Worm (Caenorhabditis elegans) whole organism, L4 larva: ENCODE measurements around the gene col-39.

Source experiments
- F10B5.3 ChIP-seq: sonication (generic microtip); optimal IDR thresholded peaks from 2 replicates; lab custom pipeline; 2016; ENCODE audit warnings: mild to moderate bottlenecking, missing genetic modification characterization, missing compliant biosample characterization
- F49E8.2 ChIP-seq: sonication (generic microtip); optimal IDR thresholded peaks from 2 replicates; lab custom pipeline; 2016; ENCODE audit warnings: missing compliant biosample characterization, mild to moderate bottlenecking, missing genetic modification characterization, borderline replicate concordance
- T26A8.4 ChIP-seq: fragments of 200-800 bp; sonication (Bioruptor generic); IDR thresholded peaks from 2 replicates; pipeline ENCODE4 v1.3.6; 2022; ENCODE audit warnings: missing genetic modification characterization, missing compliant biosample characterization
- Y48G9A.11 ChIP-seq: fragments of 200-800 bp; sonication (Bioruptor generic); IDR thresholded peaks from 2 replicates; pipeline ENCODE4 v1.3.6; 2022; ENCODE audit warnings: missing genetic modification reagents, missing genetic modification characterization, missing compliant biosample characterization
- attf-4 ChIP-seq: sonication (generic microtip); optimal IDR thresholded peaks from 3 replicates; lab custom pipeline; 2017; ENCODE audit warnings: missing biosample characterization, missing genetic modification characterization
- daf-12 ChIP-seq: fragments of 150-350 bp; optimal IDR thresholded peaks from 2 replicates; lab custom pipeline; 2014; ENCODE audit warnings: missing biosample characterization, missing genetic modification reagents, missing genetic modification characterization
- egl-43 ChIP-seq: fragments of 200-800 bp; sonication (Bioruptor generic); IDR thresholded peaks from 2 replicates; pipeline ENCODE4 v1.3.6; 2022; ENCODE audit warnings: missing genetic modification reagents, missing genetic modification characterization, missing compliant biosample characterization
- lin-1 ChIP-seq: fragments of 200-800 bp; sonication (Bioruptor generic); IDR thresholded peaks from 2 replicates; pipeline ENCODE4 v1.3.6; 2022; ENCODE audit warnings: missing genetic modification reagents, missing genetic modification characterization, missing compliant biosample characterization
- lir-3 ChIP-seq: sonication (generic microtip); optimal IDR thresholded peaks from 2 replicates; lab custom pipeline; 2016; ENCODE audit warnings: mild to moderate bottlenecking, missing genetic modification characterization, missing compliant biosample characterization
- mep-1 ChIP-seq: fragments of 150-350 bp; sonication (generic microtip); optimal IDR thresholded peaks from 3 replicates; lab custom pipeline; 2014; ENCODE audit warnings: missing biosample characterization, missing genetic modification characterization
- nhr-11 ChIP-seq: fragments of 150-350 bp; optimal IDR thresholded peaks from 2 replicates; lab custom pipeline; 2014; ENCODE audit warnings: missing biosample characterization, missing genetic modification characterization
- spr-3 ChIP-seq: fragments of 200-800 bp; sonication (Bioruptor generic); optimal IDR thresholded peaks from 2 replicates; lab custom pipeline; 2018; ENCODE audit warnings: mild to moderate bottlenecking, missing genetic modification characterization, missing compliant biosample characterization
- vab-7 ChIP-seq: fragments of 200-800 bp; sonication (Bioruptor generic); IDR thresholded peaks from 2 replicates; pipeline ENCODE4 v1.3.6; 2022; ENCODE audit warnings: missing genetic modification reagents, missing genetic modification characterization, missing compliant biosample characterization
- zip-11 ChIP-seq: fragments of 200-800 bp; sonication (Bioruptor generic); IDR thresholded peaks from 2 replicates; pipeline ENCODE4 v1.3.6; 2022; ENCODE audit warnings: missing genetic modification characterization, missing compliant biosample characterization
- ztf-11 ChIP-seq: fragments of 150-350 bp; optimal IDR thresholded peaks from 2 replicates; lab custom pipeline; 2014; ENCODE audit warnings: missing biosample characterization, missing genetic modification characterization

The col-39 gene

ce11 chrII:10755455-10755854 lies 50.7 kb downstream of the col-39 start:
- TF ChIP-seq spr-3 (GFP tag; lab: Kevin White, UChicago) (no peak), attf-4 (tag; lab: Kevin White, UChicago) (no peak), lin-1 (GFP tag; lab: Robert Waterston, UW) (no peak), lir-3 (tag; lab: Kevin White, UChicago) (no peak), zip-11 (GFP tag; lab: Robert Waterston, UW) (no peak), F10B5.3 (tag; lab: Kevin White, UChicago) (no peak), T26A8.4 (no peak), daf-12 (tag; lab: Kevin White, UChicago) (no peak), mep-1 (tag; lab: Kevin White, UChicago) (no peak), Y48G9A.11 (GFP tag; lab: Robert Waterston, UW) (no peak), nhr-11 (tag; lab: Kevin White, UChicago) (no peak), vab-7 (no peak), F49E8.2 (tag; lab: Kevin White, UChicago) (no peak), ztf-11 (no peak), egl-43 (no peak)
